Worm (Caenorhabditis elegans): Measurements from ENCODE around the gene tcer-1.

ce11 chrII:7037659-7038342 is 12.1 kb downstream of the tcer-1 start, which contains the start of gene cin-4:
- no peak for TF ChIP-seq ztf-29 (GFP tag; IDR thresholded peaks at IDR 0.05)
- no peak for TF ChIP-seq T22C8.4 (GFP tag; IDR thresholded peaks at IDR 0.05)
- no peak for TF ChIP-seq med-1 (GFP tag; optimal IDR thresholded peaks at IDR 0.05; ENCODE audit: insufficient read depth)
- TF ChIP-seq flt-1 (GFP tag; IDR thresholded peaks at IDR 0.05): no peak
- TF ChIP-seq cog-1 (tag; optimal IDR thresholded peaks at IDR 0.05): no peak
- no peak for TF ChIP-seq ztf-23 (GFP tag; IDR thresholded peaks at IDR 0.05)
- TF ChIP-seq ref-1 (GFP tag; conservative IDR thresholded peaks at IDR 0.05): no peak
- no peak for TF ChIP-seq tab-1 (GFP tag; IDR thresholded peaks at IDR 0.05)

Measured in whole organism, midembryonic.